Worm (Caenorhabditis elegans) whole organism, early embryonic: ENCODE data around the gene srx-112.

Experiments
- B0310.2 ChIP-seq: sonication (generic microtip); optimal IDR thresholded peaks from 2 replicates; lab custom pipeline; 2016; ENCODE audit warnings: mild to moderate bottlenecking, missing genetic modification characterization, missing compliant biosample characterization
- F13C5.2 ChIP-seq: sonication (generic microtip); optimal IDR thresholded peaks from 2 replicates; lab custom pipeline; 2017; ENCODE audit warnings: mild to moderate bottlenecking, missing genetic modification characterization, inconsistent platforms, missing compliant biosample characterization
- aly-1 ChIP-seq: sonication (generic microtip); optimal IDR thresholded peaks from 2 replicates; lab custom pipeline; 2016; ENCODE audit warnings: missing genetic modification characterization, missing compliant biosample characterization
- ama-1 ChIP-seq: fragments of 150-350 bp; optimal IDR thresholded peaks from 2 replicates; lab custom pipeline; 2014
- ceh-13 ChIP-seq: fragments of 200-800 bp; sonication (Bioruptor generic); optimal IDR thresholded peaks from 2 replicates; lab custom pipeline; 2018; ENCODE audit warnings: mild to moderate bottlenecking, missing genetic modification characterization, missing compliant biosample characterization
- ceh-36 ChIP-seq: sonication (generic microtip); optimal IDR thresholded peaks from 2 replicates; lab custom pipeline; 2016; ENCODE audit warnings: missing genetic modification characterization, inconsistent platforms, missing compliant biosample characterization
- ets-7 ChIP-seq: sonication (generic microtip); optimal IDR thresholded peaks from 2 replicates; lab custom pipeline; 2016; ENCODE audit warnings: missing genotype, missing genetic modification characterization, missing compliant biosample characterization
- flt-1 ChIP-seq: fragments of 200-800 bp; sonication (Bioruptor generic); IDR thresholded peaks from 2 replicates; pipeline ENCODE4 v1.3.6; 2022; ENCODE audit warnings: missing genetic modification characterization, missing compliant biosample characterization
- hmbx-1 ChIP-seq: sonication (generic microtip); optimal IDR thresholded peaks from 2 replicates; lab custom pipeline; 2016; ENCODE audit warnings: mild to moderate bottlenecking, missing genetic modification characterization, missing compliant biosample characterization
- hmg-4 ChIP-seq: fragments of 200-800 bp; sonication (Bioruptor generic); optimal IDR thresholded peaks from 2 replicates; lab custom pipeline; 2018; ENCODE audit warnings: mild to moderate bottlenecking, missing genetic modification characterization, missing compliant biosample characterization
- hnd-1 ChIP-seq: sonication (generic microtip); optimal IDR thresholded peaks from 2 replicates; lab custom pipeline; 2016; ENCODE audit warnings: missing genetic modification characterization, missing compliant biosample characterization
- pes-1 ChIP-seq: fragments of 200-800 bp; sonication (Bioruptor generic); IDR thresholded peaks from 2 replicates; pipeline ENCODE4 v1.3.6; 2022; ENCODE audit warnings: missing genetic modification reagents, missing genetic modification characterization, missing compliant biosample characterization
- scrt-1 ChIP-seq: fragments of 200-800 bp; sonication (Bioruptor generic); IDR thresholded peaks from 2 replicates; pipeline ENCODE4 v1.3.6; 2022; ENCODE audit warnings: missing genetic modification characterization, missing compliant biosample characterization
- sea-1 ChIP-seq: fragments of 200-800 bp; sonication (Bioruptor generic); conservative IDR thresholded peaks from 2 replicates; pipeline ENCODE4 v1.3.6; 2022; ENCODE audit warnings: missing genetic modification characterization, missing compliant biosample characterization
- tbx-11 ChIP-seq: fragments of 200-800 bp; sonication (Bioruptor generic); IDR thresholded peaks from 2 replicates; pipeline ENCODE4 v1.3.6; 2022; ENCODE audit warnings: missing genetic modification characterization, missing compliant biosample characterization
- tbx-37 ChIP-seq: fragments of 200-800 bp; sonication (Bioruptor generic); conservative IDR thresholded peaks from 2 replicates; pipeline ENCODE4 v1.3.6; 2022; ENCODE audit warnings: missing genetic modification reagents, missing genetic modification characterization, missing compliant biosample characterization
- tra-4 ChIP-seq: sonication (generic microtip); optimal IDR thresholded peaks from 2 replicates; lab custom pipeline; 2017; ENCODE audit warnings: missing genetic modification characterization, missing compliant biosample characterization

The srx-112 gene

DNA sequence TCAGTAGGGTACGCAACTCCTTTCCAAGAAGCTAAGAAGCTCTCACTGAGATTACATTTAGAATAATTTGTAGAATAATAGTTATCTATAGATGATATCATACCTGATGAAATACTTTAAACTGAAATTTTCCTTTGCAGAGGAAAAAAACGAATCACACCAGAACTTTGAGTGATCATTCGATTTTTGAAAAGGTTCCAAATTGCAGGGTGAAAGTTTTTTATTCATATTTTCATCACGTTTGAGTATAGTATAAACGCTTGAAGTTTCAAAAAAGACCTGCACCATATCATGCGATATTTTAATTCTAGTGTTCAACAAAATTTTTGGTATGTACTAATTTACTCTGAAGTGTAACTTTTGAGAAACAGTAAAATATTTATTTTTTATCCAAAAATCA is 49.8 kb downstream of the srx-112 start, which contains the start of gene srh-100:
Gene srh-100 (minus strand): TSS at position 101 of the 400 bp plus-strand sequence.
- TF ChIP-seq hmbx-1 (tag; lab: Kevin White, UChicago) (no peak), flt-1 (GFP tag; lab: Robert Waterston, UW) (no peak), ceh-13 (GFP tag; lab: Kevin White, UChicago) (no peak), pes-1 (GFP tag; lab: Robert Waterston, UW) (no peak), tbx-11 (GFP tag; lab: Robert Waterston, UW) (no peak), aly-1 (tag; lab: Kevin White, UChicago) (no peak), hnd-1 (tag; lab: Kevin White, UChicago) (no peak), ama-1 (lab: Kevin White, UChicago) (no peak), hmg-4 (GFP tag; lab: Kevin White, UChicago) (no peak), tbx-37 (GFP tag; lab: Robert Waterston, UW) (no peak), sea-1 (GFP tag; lab: Robert Waterston, UW) (no peak), scrt-1 (GFP tag; lab: Robert Waterston, UW) (no peak), tra-4 (tag; lab: Kevin White, UChicago) (no peak), B0310.2 (tag; lab: Kevin White, UChicago) (no peak), ets-7 (tag; lab: Kevin White, UChicago) (no peak), ceh-36 (tag; lab: Kevin White, UChicago) (no peak), F13C5.2 (no peak)
